Worm (Caenorhabditis elegans): Measurements from ENCODE around the gene nstp-4.
A peak's percentile ranks its signal among the peaks of the same experiment; 100 is the strongest.

The nstp-4 gene

DNA sequence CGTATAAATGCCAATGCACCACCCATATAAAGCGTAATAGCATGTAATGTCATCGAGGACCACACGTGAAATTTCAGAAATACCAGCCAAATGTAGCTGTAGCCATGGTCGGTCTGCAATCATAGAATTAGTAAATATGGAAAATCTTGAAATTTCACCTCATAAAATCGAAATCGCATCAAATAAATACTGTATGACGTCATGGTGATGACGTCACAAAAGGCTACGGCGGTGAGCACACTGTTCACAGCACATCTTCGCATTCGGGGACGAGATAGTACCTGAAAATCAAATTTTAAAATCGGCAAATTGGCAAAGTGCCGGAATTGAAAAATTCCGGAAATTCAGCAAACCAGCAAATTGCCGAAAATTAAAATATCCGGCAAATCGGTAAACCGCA is 38.9 kb upstream of the nstp-4 start:
- TF ChIP-seq unc-98 (GFP tag; IDR thresholded peaks at IDR 0.05) (no peak), ztf-4 (tag; optimal IDR thresholded peaks at IDR 0.05) (no peak), efl-1 (optimal IDR thresholded peaks at IDR 0.05) (no peak), efl-1 (GFP tag; optimal IDR thresholded peaks at IDR 0.05 in 1 of 2) (no peak), nhr-12 (tag; optimal IDR thresholded peaks at IDR 0.05) (no peak), lin-35 (GFP tag; optimal IDR thresholded peaks at IDR 0.05) (no peak), ztf-11 (tag; optimal IDR thresholded peaks at IDR 0.05) (no peak), Y116A8C.19 (tag; optimal IDR thresholded peaks at IDR 0.05; ENCODE audit: borderline replicate concordance) (no peak), mdl-1 (tag; optimal IDR thresholded peaks at IDR 0.05) (no peak), nhr-76 (tag; optimal IDR thresholded peaks at IDR 0.05) (no peak), dpl-1 (GFP tag; optimal IDR thresholded peaks at IDR 0.05) (no peak), fkh-10 (GFP tag; optimal IDR thresholded peaks at IDR 0.05) (no peak)

DNA sequence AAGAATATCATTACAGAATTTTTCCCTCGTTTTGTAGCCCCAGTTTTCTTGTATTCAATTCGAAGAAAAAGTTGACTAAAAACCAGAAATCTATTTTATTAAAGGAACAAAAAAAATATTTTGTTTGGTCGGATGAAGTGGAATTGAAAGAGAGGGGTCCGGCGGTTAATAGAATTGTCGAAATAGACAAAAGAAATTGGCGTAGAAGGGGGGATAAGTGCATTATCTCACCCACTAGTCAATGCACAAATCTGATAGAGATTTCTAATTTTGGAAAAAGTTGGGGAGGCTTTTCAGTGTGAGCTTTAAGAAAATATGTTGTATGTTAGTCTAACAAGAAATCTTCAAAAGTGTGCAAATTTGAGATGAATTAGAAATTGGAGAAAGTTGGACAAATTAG is 34.1 kb upstream of the nstp-4 start:
- TF ChIP-seq tbx-2 (tag; optimal IDR thresholded peaks at IDR 0.05) (peak; percentile 21), nhr-71 (tag; optimal IDR thresholded peaks at IDR 0.05) (peak; percentile 5), lin-14 (GFP tag; optimal IDR thresholded peaks at IDR 0.05) (peak; percentile 65), lin-39 (tag; optimal IDR thresholded peaks at IDR 0.05) (no peak), ztf-11 (tag; optimal IDR thresholded peaks at IDR 0.05) (peak in 1 of 2 experiments; percentile 16), swsn-7 (tag; optimal IDR thresholded peaks at IDR 0.05) (no peak)

DNA sequence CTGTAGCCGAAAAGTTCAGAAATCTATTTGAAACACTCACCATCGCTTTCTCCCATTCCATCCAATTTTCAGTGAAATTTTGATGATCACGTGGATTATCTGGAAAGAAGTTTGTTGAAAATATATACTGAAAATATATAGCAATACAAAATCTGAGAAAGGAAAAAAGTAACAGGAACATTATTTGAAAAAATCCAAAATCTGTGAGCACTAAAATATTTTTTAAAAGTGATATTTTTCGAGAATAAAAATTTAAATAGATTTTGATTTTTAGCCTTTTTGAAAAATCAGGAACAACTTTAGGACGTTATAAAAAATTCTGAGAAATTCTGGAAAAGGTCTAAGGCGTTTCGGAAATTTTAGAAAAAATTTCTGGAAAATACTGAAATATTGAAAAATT is 31.7 kb upstream of the nstp-4 start, which contains the start of gene dmsr-4:
Gene dmsr-4, minus strand, starts transcription at position 101 of the 400 bp plus-strand sequence.
- TF ChIP-seq unc-62 (GFP tag; optimal IDR thresholded peaks at IDR 0.05), result no peak
- TF ChIP-seq fkh-10 (GFP tag; optimal IDR thresholded peaks at IDR 0.05), result no peak
- no peak for TF ChIP-seq tbx-2 (tag; optimal IDR thresholded peaks at IDR 0.05)
- no peak for TF ChIP-seq zag-1 (tag; optimal IDR thresholded peaks at IDR 0.05)
- TF ChIP-seq lin-15B (tag; optimal IDR thresholded peaks at IDR 0.05), result no peak
- TF ChIP-seq snu-23 (GFP tag; optimal IDR thresholded peaks at IDR 0.05), result no peak
- TF ChIP-seq nhr-85 (tag), result no peak
- no peak for TF ChIP-seq unc-130 (tag; optimal IDR thresholded peaks at IDR 0.05)
- TF ChIP-seq lin-39 (tag; optimal IDR thresholded peaks at IDR 0.05), result no peak
- no peak for TF ChIP-seq nhr-71 (tag; optimal IDR thresholded peaks at IDR 0.05)
- TF ChIP-seq nhr-90 (tag; optimal IDR thresholded peaks at IDR 0.05; ENCODE audit: poor library complexity), result no peak
- no peak for TF ChIP-seq nhr-77 (tag; optimal IDR thresholded peaks at IDR 0.05)
- no peak for TF ChIP-seq xbp-1 (tag; optimal IDR thresholded peaks at IDR 0.05)

ce11 chrII:367455-367854 is 21.2 kb upstream of the nstp-4 start, which contains the start of gene ptr-3:
TSS of gene ptr-3 (minus strand) at chrII:367555.
- TF ChIP-seq ceh-88 (GFP tag; IDR thresholded peaks at IDR 0.05) (no peak), C34B4.2 (tag; optimal IDR thresholded peaks at IDR 0.05) (no peak), zip-4 (GFP tag; optimal IDR thresholded peaks at IDR 0.05) (no peak), snu-23 (GFP tag; optimal IDR thresholded peaks at IDR 0.05) (no peak), mab-9 (GFP tag; IDR thresholded peaks at IDR 0.05) (no peak), isw-1 (GFP tag; IDR thresholded peaks at IDR 0.05) (no peak), sptf-1 (tag; optimal IDR thresholded peaks at IDR 0.05) (no peak), tbx-2 (tag; optimal IDR thresholded peaks at IDR 0.05) (no peak), fkh-8 (tag; optimal IDR thresholded peaks at IDR 0.05) (no peak), nhr-85 (tag) (no peak), rnt-1 (tag; optimal IDR thresholded peaks at IDR 0.05) (no peak), ces-1 (GFP tag; optimal IDR thresholded peaks at IDR 0.05) (no peak), nhr-47 (tag; optimal IDR thresholded peaks at IDR 0.05) (no peak), pax-3 (tag; optimal IDR thresholded peaks at IDR 0.05) (no peak)
